Worm (Caenorhabditis elegans): ENCODE measurements around the gene F47D2.11.
"Not testable (repeated sequence)": the region's sequence is repeated elsewhere in the genome, so short reads cannot be mapped to it uniquely, and the experiment has no call there.

- TF ChIP-seq ama-1 (optimal IDR thresholded peaks at IDR 0.05); scrt-1 (GFP tag; IDR thresholded peaks at IDR 0.05); hmg-4 (GFP tag; optimal IDR thresholded peaks at IDR 0.05); B0310.2 (tag; optimal IDR thresholded peaks at IDR 0.05); tra-4 (tag; optimal IDR thresholded peaks at IDR 0.05); ceh-36 (tag; optimal IDR thresholded peaks at IDR 0.05); flt-1 (GFP tag; IDR thresholded peaks at IDR 0.05); hnd-1 (tag; optimal IDR thresholded peaks at IDR 0.05); F13C5.2 (tag; optimal IDR thresholded peaks at IDR 0.05); tbx-11 (GFP tag; IDR thresholded peaks at IDR 0.05); hmbx-1 (tag; optimal IDR thresholded peaks at IDR 0.05); sea-1 (GFP tag; conservative IDR thresholded peaks at IDR 0.05); tbx-37 (GFP tag; conservative IDR thresholded peaks at IDR 0.05); pes-1 (GFP tag; IDR thresholded peaks at IDR 0.05): not testable (repeated sequence)
These were observed 40.6 kb upstream of the F47D2.11 start, which contains the start of gene irld-1 for ce11 chrV:4336462-4336861.
